Worm (Caenorhabditis elegans) whole organism, mixed stage, embryonic: ENCODE measurements around the gene C17H11.2.

Experiments used
- M03D4.4 ChIP-seq: sonication (generic microtip); optimal IDR thresholded peaks from 2 replicates; lab custom pipeline; 2017; ENCODE audit warnings: mild to moderate bottlenecking, missing genetic modification characterization, missing compliant biosample characterization
- bed-3 ChIP-seq: fragments of 200-800 bp; sonication (Bioruptor generic); optimal IDR thresholded peaks from 3 replicates; lab custom pipeline; 2018; ENCODE audit warnings: mild to moderate bottlenecking, missing genetic modification characterization, moderate library complexity, missing compliant biosample characterization
- blmp-1 ChIP-seq: fragments of 150-350 bp; optimal IDR thresholded peaks from 2 replicates; lab custom pipeline; 2014; ENCODE audit warnings: missing biosample characterization, missing genetic modification characterization
- ceh-39 ChIP-seq: fragments of 150-350 bp; optimal IDR thresholded peaks from 2 replicates; lab custom pipeline; 2014; ENCODE audit warnings: missing biosample characterization, missing genetic modification characterization
- ceh-43 ChIP-seq: fragments of 200-800 bp; sonication (Bioruptor generic); optimal IDR thresholded peaks from 2 replicates; lab custom pipeline; 2018; ENCODE audit warnings: mild to moderate bottlenecking, missing genetic modification characterization, moderate library complexity, missing compliant biosample characterization
- ceh-83 ChIP-seq: fragments of 200-800 bp; sonication (Bioruptor generic); optimal IDR thresholded peaks from 2 replicates; lab custom pipeline; 2018; ENCODE audit warnings: mild to moderate bottlenecking, missing genetic modification characterization, missing compliant biosample characterization
- ces-1 ChIP-seq: fragments of 150-350 bp; optimal IDR thresholded peaks from 2 replicates; lab custom pipeline; 2014; ENCODE audit warnings: missing biosample characterization, missing genetic modification reagents, missing genetic modification characterization
- cnd-1 ChIP-seq: fragments of 200-800 bp; sonication (Bioruptor generic); optimal IDR thresholded peaks from 2 replicates; lab custom pipeline; 2018; ENCODE audit warnings: mild to moderate bottlenecking, missing genetic modification characterization, missing compliant biosample characterization
- drap-1 ChIP-seq: fragments of 200-800 bp; sonication (Bioruptor generic); optimal IDR thresholded peaks from 3 replicates; lab custom pipeline; 2018; ENCODE audit warnings: mild to moderate bottlenecking, missing genetic modification characterization, missing compliant biosample characterization
- elt-1 ChIP-seq: sonication (generic microtip); optimal IDR thresholded peaks from 2 replicates; lab custom pipeline; 2017; ENCODE audit warnings: missing genetic modification characterization, mild to moderate bottlenecking, missing compliant biosample characterization, antibody characterized with exemption, moderate library complexity, borderline replicate concordance; ENCODE audit not compliant: insufficient read depth
- elt-3 ChIP-seq: fragments of 150-350 bp; optimal IDR thresholded peaks from 2 replicates; lab custom pipeline; 2014; ENCODE audit warnings: missing biosample characterization, missing genetic modification characterization
- flh-1 ChIP-seq: fragments of 200-800 bp; sonication (Bioruptor generic); optimal IDR thresholded peaks from 2 replicates; lab custom pipeline; 2018; ENCODE audit warnings: mild to moderate bottlenecking, missing genetic modification characterization, moderate library complexity, missing compliant biosample characterization
- ham-2 ChIP-seq: fragments of 200-800 bp; sonication (Bioruptor generic); optimal IDR thresholded peaks from 2 replicates; lab custom pipeline; 2018; ENCODE audit warnings: mild to moderate bottlenecking, missing genetic modification characterization, missing compliant biosample characterization
- hlh-1 ChIP-seq: fragments of 150-350 bp; optimal IDR thresholded peaks from 2 replicates; lab custom pipeline; 2014; ENCODE audit warnings: missing biosample characterization, missing genetic modification reagents, missing genetic modification characterization
- lin-13 ChIP-seq: fragments of 150-350 bp; optimal IDR thresholded peaks from 2 replicates; lab custom pipeline; 2014; ENCODE audit warnings: missing biosample characterization, missing genetic modification characterization
- lin-32 ChIP-seq: fragments of 200-800 bp; sonication (Bioruptor generic); optimal IDR thresholded peaks from 2 replicates; lab custom pipeline; 2018; ENCODE audit warnings: mild to moderate bottlenecking, missing genetic modification characterization, missing compliant biosample characterization
- lsy-2 ChIP-seq: fragments of 150-350 bp; optimal IDR thresholded peaks from 2 replicates; lab custom pipeline; 2014; ENCODE audit warnings: missing biosample characterization, missing genetic modification characterization
- mab-5 ChIP-seq: fragments of 150-350 bp; optimal IDR thresholded peaks from 2 replicates; lab custom pipeline; 2014; ENCODE audit warnings: missing biosample characterization, missing genetic modification characterization
- mep-1 ChIP-seq: fragments of 150-350 bp; optimal IDR thresholded peaks from 2 replicates; lab custom pipeline; 2017; ENCODE audit warnings: missing biosample characterization, missing genetic modification reagents, missing genetic modification characterization, inconsistent platforms
- mls-2 ChIP-seq: sonication (generic microtip); optimal IDR thresholded peaks from 2 replicates; lab custom pipeline; 2016; ENCODE audit warnings: mild to moderate bottlenecking, missing genetic modification characterization, moderate library complexity, missing compliant biosample characterization
- nhr-12 ChIP-seq: fragments of 150-350 bp; optimal IDR thresholded peaks from 2 replicates; lab custom pipeline; 2014; ENCODE audit warnings: missing biosample characterization, missing genetic modification characterization
- nhr-2 ChIP-seq: fragments of 150-350 bp; optimal IDR thresholded peaks from 2 replicates; lab custom pipeline; 2014; ENCODE audit warnings: missing biosample characterization, missing genetic modification characterization
- nhr-237 ChIP-seq: fragments of 150-350 bp; optimal IDR thresholded peaks from 2 replicates; lab custom pipeline; 2014; ENCODE audit warnings: missing biosample characterization, missing genetic modification characterization
- nhr-28 ChIP-seq: fragments of 150-350 bp; optimal IDR thresholded peaks from 2 replicates; lab custom pipeline; 2014; ENCODE audit warnings: missing biosample characterization, missing genetic modification characterization
- nhr-76 ChIP-seq: sonication (generic microtip); optimal IDR thresholded peaks from 2 replicates; lab custom pipeline; 2017; ENCODE audit warnings: missing biosample characterization, missing genetic modification characterization
- pha-4 ChIP-seq: fragments of 150-350 bp; optimal IDR thresholded peaks from 2 replicates; lab custom pipeline; 2018; ENCODE audit warnings: missing biosample characterization, missing genetic modification reagents, missing genetic modification characterization
- sem-2 ChIP-seq: fragments of 200-800 bp; sonication (Bioruptor generic); optimal IDR thresholded peaks from 2 replicates; lab custom pipeline; 2018; ENCODE audit warnings: mild to moderate bottlenecking, missing genetic modification characterization, missing compliant biosample characterization
- snpc-4 ChIP-seq: fragments of 150-350 bp; optimal IDR thresholded peaks from 2 replicates; lab custom pipeline; 2014; ENCODE audit warnings: missing biosample characterization, missing genetic modification characterization
- sptf-1 ChIP-seq: sonication (generic microtip); optimal IDR thresholded peaks from 2 replicates; lab custom pipeline; 2017; ENCODE audit warnings: mild to moderate bottlenecking, missing genetic modification characterization, moderate library complexity, missing compliant biosample characterization
- tbx-8 ChIP-seq: fragments of 200-800 bp; sonication (Bioruptor generic); optimal IDR thresholded peaks from 2 replicates; lab custom pipeline; 2018; ENCODE audit warnings: mild to moderate bottlenecking, missing genetic modification characterization, moderate library complexity, missing compliant biosample characterization
- unc-120 ChIP-seq: sonication (generic microtip); optimal IDR thresholded peaks from 2 replicates; lab custom pipeline; 2017; ENCODE audit warnings: missing genetic modification characterization, missing compliant biosample characterization; ENCODE audit not compliant: poor library complexity, severe bottlenecking
- unc-39 ChIP-seq: fragments of 150-350 bp; optimal IDR thresholded peaks from 2 replicates; lab custom pipeline; 2014; ENCODE audit warnings: missing biosample characterization, missing genetic modification characterization
- unc-62 ChIP-seq: fragments of 150-350 bp; optimal IDR thresholded peaks from 2 replicates; lab custom pipeline; 2014; ENCODE audit warnings: missing biosample characterization, missing genetic modification reagents, missing genetic modification characterization
- zip-8 ChIP-seq: fragments of 150-350 bp; optimal IDR thresholded peaks from 2 replicates; lab custom pipeline; 2014; ENCODE audit warnings: missing biosample characterization, missing genetic modification characterization
- ztf-11 ChIP-seq: fragments of 150-350 bp; optimal IDR thresholded peaks from 2 replicates; lab custom pipeline; 2014; ENCODE audit warnings: missing biosample characterization, missing genetic modification characterization

Gene C17H11.2

DNA sequence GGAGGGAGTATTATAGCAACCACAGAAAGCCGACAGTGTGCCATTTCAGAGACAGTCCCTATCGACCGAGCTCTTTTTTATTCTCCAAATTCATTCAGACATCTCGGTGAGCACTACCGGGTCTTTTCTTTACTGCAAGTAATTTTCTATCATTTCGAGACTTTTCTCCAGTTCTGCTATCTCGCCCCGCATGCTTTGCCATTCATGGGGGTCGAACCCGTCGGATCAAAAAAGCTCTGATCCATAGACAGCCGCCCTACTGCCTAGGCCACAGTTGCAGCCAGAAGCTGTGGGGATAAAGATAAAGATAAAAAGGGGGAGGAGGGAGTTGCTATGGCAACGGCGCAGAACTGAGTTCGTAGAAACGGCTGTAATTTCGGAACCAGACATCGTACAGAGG, 18.3 kb upstream of the C17H11.2 start:
- TF ChIP-seq ceh-43 (GFP tag; lab: Kevin White, UChicago) (no peak), ceh-83 (GFP tag; lab: Kevin White, UChicago) (peak; percentile 56), ces-1 (GFP tag; lab: Kevin White, UChicago) (no peak)

DNA sequence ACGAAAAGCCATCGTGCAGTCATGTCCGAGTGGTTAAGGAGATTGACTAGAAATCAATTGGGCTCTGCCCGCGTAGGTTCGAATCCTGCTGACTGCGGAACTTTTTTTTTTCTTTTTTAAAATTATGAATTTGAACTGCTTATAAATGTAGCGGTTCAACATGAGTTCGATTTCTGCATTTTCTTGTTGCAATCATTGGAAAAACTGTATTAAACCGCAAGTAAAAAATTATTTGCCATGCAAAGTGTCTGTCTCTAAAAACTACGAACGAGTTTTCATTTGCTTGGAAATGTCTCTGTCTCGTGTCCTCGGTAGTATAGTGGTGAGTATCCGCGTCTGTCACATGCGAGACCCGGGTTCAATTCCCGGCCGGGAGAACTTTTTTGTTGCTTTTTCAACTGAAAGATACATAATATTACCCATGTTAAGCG, 14.3 kb upstream of the C17H11.2 start:
- peak; percentile 12 for TF ChIP-seq mep-1

DNA sequence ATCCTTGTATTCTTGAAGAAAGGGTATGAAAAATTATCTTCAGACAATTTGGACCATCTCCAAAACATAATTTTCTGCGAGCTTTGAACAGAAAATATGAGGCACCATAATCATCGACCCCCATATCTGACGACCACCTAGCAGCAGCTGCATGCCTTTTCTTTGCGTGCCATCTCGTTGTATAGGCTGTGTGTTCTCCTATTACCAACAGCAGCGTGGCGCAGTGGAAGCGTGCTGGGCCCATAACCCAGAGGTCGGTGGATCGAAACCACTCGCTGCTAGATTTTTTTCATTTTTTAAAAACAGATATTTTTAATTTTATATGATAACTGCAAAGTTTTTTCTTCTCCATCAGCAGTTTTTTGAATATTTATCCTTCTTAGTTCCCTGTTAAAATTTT, 13.8 kb upstream of the C17H11.2 start:
- TF ChIP-seq drap-1 (GFP tag; lab: Kevin White, UChicago), result peak; percentile 87
- no peak for TF ChIP-seq unc-62
- peak; percentile 92 for TF ChIP-seq mls-2
- no peak for TF ChIP-seq snpc-4 (tag; lab: Kevin White, UChicago)
- peak; percentile 91 for TF ChIP-seq ceh-83 (GFP tag; lab: Kevin White, UChicago)
- TF ChIP-seq nhr-2, result no peak
- no peak for TF ChIP-seq mab-5 (tag; lab: Kevin White, UChicago)
- TF ChIP-seq flh-1 (GFP tag; lab: Kevin White, UChicago), result peak; percentile 65
- no peak for TF ChIP-seq blmp-1 (tag; lab: Kevin White, UChicago)
- peak; percentile 79 for TF ChIP-seq tbx-8
- TF ChIP-seq mep-1, result peak; percentile 4
- peak; percentile 50 for TF ChIP-seq unc-120 (tag; lab: Kevin White, UChicago)
- TF ChIP-seq lin-32, result peak; percentile 71
- TF ChIP-seq zip-8, result no peak
- TF ChIP-seq hlh-1 (tag; lab: Kevin White, UChicago), result no peak
- peak; percentile 19 for TF ChIP-seq ztf-11 (tag; lab: Kevin White, UChicago)
- peak; percentile 94 for TF ChIP-seq sptf-1 (tag; lab: Kevin White, UChicago)
- no peak for TF ChIP-seq lsy-2
- no peak for TF ChIP-seq elt-1 (tag; lab: Kevin White, UChicago)
- TF ChIP-seq nhr-28 (tag; lab: Kevin White, UChicago), result no peak
- no peak for TF ChIP-seq ceh-39 (tag; lab: Kevin White, UChicago)
- TF ChIP-seq nhr-76 (tag; lab: Kevin White, UChicago), result no peak
- no peak for TF ChIP-seq unc-39 (tag; lab: Kevin White, UChicago)
- peak; percentile 85 for TF ChIP-seq ceh-43 (GFP tag; lab: Kevin White, UChicago)
- peak; percentile 85 for TF ChIP-seq bed-3 (GFP tag; lab: Kevin White, UChicago)
- TF ChIP-seq ham-2, result peak; percentile 67
- peak; percentile 87 for TF ChIP-seq cnd-1
- no peak for TF ChIP-seq nhr-237 (tag; lab: Kevin White, UChicago)
- TF ChIP-seq elt-3, result no peak
- TF ChIP-seq pha-4 (tag; lab: Kevin White, UChicago), result peak; percentile 66
- TF ChIP-seq sem-2 (GFP tag; lab: Kevin White, UChicago), result peak; percentile 86
- TF ChIP-seq M03D4.4, result peak; percentile 91
- no peak for TF ChIP-seq nhr-12 (tag; lab: Kevin White, UChicago)
- peak; percentile 5 for TF ChIP-seq ces-1 (GFP tag; lab: Kevin White, UChicago)
- TF ChIP-seq lin-13 (tag; lab: Kevin White, UChicago), result peak; percentile 76
- TF ChIP-seq, all 35 proteins: peak for 19

DNA sequence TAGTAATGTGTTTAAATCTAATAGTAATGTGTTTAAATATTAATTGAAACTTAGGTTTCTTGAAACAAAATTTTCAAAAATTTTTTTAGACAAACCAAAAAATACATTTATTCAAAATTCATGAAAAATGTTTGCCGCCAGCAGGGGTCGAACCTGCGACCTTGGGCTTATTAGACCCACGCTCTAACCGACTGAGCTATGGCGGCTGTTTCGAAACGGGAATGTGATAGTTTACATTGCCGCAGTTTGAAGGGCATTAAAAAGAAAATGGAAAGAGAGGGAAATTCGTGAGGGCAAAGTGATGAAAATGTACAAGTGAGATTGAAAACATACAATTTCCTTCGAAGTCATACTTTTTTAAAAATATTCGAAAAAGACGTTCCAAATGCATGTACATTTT, 13.2 kb upstream of the C17H11.2 start:
- no peak for TF ChIP-seq drap-1 (GFP tag; lab: Kevin White, UChicago)
- TF ChIP-seq nhr-12 (tag; lab: Kevin White, UChicago), result no peak
- no peak for TF ChIP-seq ces-1 (GFP tag; lab: Kevin White, UChicago)
- no peak for TF ChIP-seq lin-32
- no peak for TF ChIP-seq ceh-43 (GFP tag; lab: Kevin White, UChicago)
- no peak for TF ChIP-seq mls-2
- no peak for TF ChIP-seq ham-2
- TF ChIP-seq elt-1 (tag; lab: Kevin White, UChicago), result no peak
- TF ChIP-seq snpc-4 (tag; lab: Kevin White, UChicago), result no peak
- TF ChIP-seq blmp-1 (tag; lab: Kevin White, UChicago), result no peak
- TF ChIP-seq mep-1, result no peak
- TF ChIP-seq flh-1 (GFP tag; lab: Kevin White, UChicago), result no peak
- TF ChIP-seq elt-3, result no peak
- no peak for TF ChIP-seq mab-5 (tag; lab: Kevin White, UChicago)
- TF ChIP-seq nhr-2, result no peak
- no peak for TF ChIP-seq unc-120 (tag; lab: Kevin White, UChicago)
- TF ChIP-seq nhr-237 (tag; lab: Kevin White, UChicago), result no peak
- no peak for TF ChIP-seq M03D4.4
- no peak for TF ChIP-seq ceh-39 (tag; lab: Kevin White, UChicago)
- TF ChIP-seq, all 35 proteins: peak for 0
